Fruit fly (Drosophila melanogaster): ENCODE measurements around the gene CG45263.
A peak's percentile ranks its signal among the peaks of the same experiment; 100 is the strongest.

The CG45263 gene

DNA sequence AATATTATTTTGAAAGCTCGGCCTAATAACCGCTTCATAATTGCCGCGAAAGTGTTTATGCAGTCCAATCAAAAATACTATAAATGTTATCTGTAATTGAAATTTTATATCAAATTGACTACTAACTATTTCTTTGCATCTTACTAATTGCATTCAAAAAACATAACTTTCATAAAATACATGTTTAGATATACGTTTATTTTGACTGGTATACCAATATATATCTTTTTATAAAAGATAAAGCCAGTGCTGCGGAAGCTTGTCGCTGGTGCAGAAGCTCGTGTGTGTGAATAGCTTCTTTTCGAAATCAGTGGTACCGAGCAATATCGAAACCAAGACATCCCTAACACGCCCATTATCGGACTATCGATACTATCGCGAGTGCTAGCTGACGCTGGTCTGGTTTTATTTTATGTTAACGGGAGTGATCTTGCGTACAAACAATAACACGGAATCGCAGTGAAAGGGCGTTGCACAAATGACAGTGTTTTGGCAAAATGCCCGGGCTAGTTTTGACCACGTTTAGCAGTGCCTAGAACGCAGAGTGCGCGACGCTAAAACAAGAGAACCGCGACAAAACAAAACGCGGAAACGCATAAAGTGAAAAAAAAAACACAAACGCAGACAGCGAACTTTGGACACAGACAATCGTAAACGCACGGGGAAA, 127.8 kb downstream of the CG45263 start, which contains the start of gene Atg13 (continued):
- no peak for TF ChIP-seq CG33557 (GFP tag; optimal IDR thresholded peaks at IDR 0.05)
- TF ChIP-seq slbo (GFP tag; IDR thresholded peaks at IDR 0.05), result peak; percentile 35; the same call in 1 of the 2 replicates
- TF ChIP-seq HLH4C (GFP tag; IDR thresholded peaks at IDR 0.05; ENCODE audit: partially characterized antibody), result peak; percentile 69
- TF ChIP-seq Lhr (GFP tag; optimal IDR thresholded peaks at IDR 0.05), result peak; percentile 5
- no peak for TF ChIP-seq org-1 (GFP tag; optimal IDR thresholded peaks at IDR 0.05)
- TF ChIP-seq twi (tag; optimal IDR thresholded peaks at IDR 0.05), result peak; percentile 6
- TF ChIP-seq eyg (GFP tag; optimal IDR thresholded peaks at IDR 0.05), result no peak
- peak; percentile 70 for TF ChIP-seq CoRest (tag; optimal IDR thresholded peaks at IDR 0.05)
- no peak for TF ChIP-seq CG4730 (GFP tag; IDR thresholded peaks at IDR 0.05)
- peak; percentile 7 for TF ChIP-seq NfI (GFP tag; optimal IDR thresholded peaks at IDR 0.05)
- peak; percentile 58 for TF ChIP-seq CG12659 (GFP tag; optimal IDR thresholded peaks at IDR 0.05)
- no peak for TF ChIP-seq CTCF (GFP tag; optimal IDR thresholded peaks at IDR 0.05)
- peak; percentile 9 for TF ChIP-seq Myb (GFP tag; optimal IDR thresholded peaks at IDR 0.05)
- TF ChIP-seq CG8290 (GFP tag; optimal IDR thresholded peaks at IDR 0.05), result peak; percentile 40
- peak in 1 of 2 experiments; percentile 23 for TF ChIP-seq CG8290 (tag; optimal IDR thresholded peaks at IDR 0.05)
- TF ChIP-seq crc (GFP tag; optimal IDR thresholded peaks at IDR 0.05), result no peak
- TF ChIP-seq CG14860 (GFP tag; IDR thresholded peaks at IDR 0.05; ENCODE audit: partially characterized antibody), result peak; percentile 68
- peak; percentile 83 for TF ChIP-seq Sry-δ (GFP tag; optimal IDR thresholded peaks at IDR 0.05)
- TF ChIP-seq dmrt11E (tag; optimal IDR thresholded peaks at IDR 0.05), result peak; percentile 23
- TF ChIP-seq CG6813 (GFP tag; optimal IDR thresholded peaks at IDR 0.05), result no peak
- no peak for TF ChIP-seq CG7786 (GFP tag; optimal IDR thresholded peaks at IDR 0.05)
- no peak for TF ChIP-seq cad (GFP tag; optimal IDR thresholded peaks at IDR 0.05)
- peak; percentile 75; the same call in 1 of the 2 replicates for TF ChIP-seq Drgx (GFP tag; IDR thresholded peaks at IDR 0.05)
- TF ChIP-seq CG17361 (GFP tag; IDR thresholded peaks at IDR 0.05), result peak; percentile 79
- TF ChIP-seq tin (GFP tag; optimal IDR thresholded peaks at IDR 0.05), result peak; percentile 39
- TF ChIP-seq CG12942 (GFP tag; optimal IDR thresholded peaks at IDR 0.05), result no peak
- TF ChIP-seq Sox100B (GFP tag; optimal IDR thresholded peaks at IDR 0.05), result no peak
- no peak for TF ChIP-seq Rx (GFP tag; IDR thresholded peaks at IDR 0.05)
- TF ChIP-seq h (optimal IDR thresholded peaks at IDR 0.05), result no peak
- TF ChIP-seq lilli (GFP tag; optimal IDR thresholded peaks at IDR 0.05), result peak; percentile 27
- TF ChIP-seq nerfin-2 (GFP tag; IDR thresholded peaks at IDR 0.05; ENCODE audit: partially characterized antibody), result peak; percentile 58
- TF ChIP-seq CG11247 (GFP tag; IDR thresholded peaks at IDR 0.05), result no peak
- no peak for TF ChIP-seq CG8765 (GFP tag; IDR thresholded peaks at IDR 0.05)
- peak; percentile 76; the same call in 2 of the 3 replicates for TF ChIP-seq mld (GFP tag; IDR thresholded peaks at IDR 0.05; ENCODE audit: partially characterized antibody)
- no peak for TF ChIP-seq en (GFP tag; optimal IDR thresholded peaks at IDR 0.05)
- no peak for TF ChIP-seq slou (GFP tag; optimal IDR thresholded peaks at IDR 0.05)
- no peak for TF ChIP-seq rib (GFP tag; IDR thresholded peaks at IDR 0.05)
- peak; percentile 49 for TF ChIP-seq sqz (GFP tag; optimal IDR thresholded peaks at IDR 0.05)
- no peak for TF ChIP-seq CG6765 (GFP tag; optimal IDR thresholded peaks at IDR 0.05)
- TF ChIP-seq Chrac-16 (GFP tag; optimal IDR thresholded peaks at IDR 0.05), result no peak
- TF ChIP-seq row (GFP tag; IDR thresholded peaks at IDR 0.05), result peak; percentile 82
- peak; percentile 54 for TF ChIP-seq CG8924 (tag; optimal IDR thresholded peaks at IDR 0.05)
- TF ChIP-seq stwl (tag; optimal IDR thresholded peaks at IDR 0.05), result peak; percentile 25
- TF ChIP-seq Xbp1 (GFP tag; optimal IDR thresholded peaks at IDR 0.05), result peak; percentile 72
- peak in 1 of 2 experiments; percentile 26 for TF ChIP-seq crp (GFP tag; optimal IDR thresholded peaks at IDR 0.05)
- no peak for TF ChIP-seq CG3838 (GFP tag; optimal IDR thresholded peaks at IDR 0.05)
- TF ChIP-seq CG7963 (GFP tag; IDR thresholded peaks at IDR 0.05; ENCODE audit: partially characterized antibody), result peak; percentile 72
- TF ChIP-seq chinmo (GFP tag; IDR thresholded peaks at IDR 0.05; ENCODE audit: partially characterized antibody), result peak; percentile 73; the same call in 2 of the 4 replicates
- TF ChIP-seq Dip3 (GFP tag; optimal IDR thresholded peaks at IDR 0.05), result no peak
- TF ChIP-seq CkIIα-i1 (GFP tag; IDR thresholded peaks at IDR 0.05), result no peak
- no peak for TF ChIP-seq gt (GFP tag; IDR thresholded peaks at IDR 0.05)

All from whole organism, embryonic.